Worm (Caenorhabditis elegans): Measurements from ENCODE around the gene srbc-82.

DNA sequence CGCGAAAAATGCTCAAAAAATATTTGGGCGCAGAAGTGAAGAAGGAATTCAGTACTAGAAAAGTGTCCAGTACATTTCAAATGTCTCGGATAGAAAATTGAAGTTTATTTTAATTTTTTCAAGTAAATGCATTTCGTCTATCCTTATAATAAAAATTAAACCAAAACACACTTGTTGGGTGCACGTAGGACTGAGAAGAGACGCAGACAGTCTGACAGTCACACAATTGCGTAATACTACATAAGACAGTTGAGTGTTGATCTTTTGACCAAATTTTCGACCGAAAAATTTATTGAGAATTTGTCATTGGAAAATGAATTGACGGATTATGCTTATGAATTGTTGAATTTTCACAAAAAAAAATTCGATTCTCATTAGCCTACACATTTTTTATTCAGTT, 9.1 kb downstream of the srbc-82 start, which contains the start of gene oac-7:
- no peak for TF ChIP-seq mdl-1 (tag; optimal IDR thresholded peaks at IDR 0.05)
- no peak for TF ChIP-seq nhr-11 (tag; optimal IDR thresholded peaks at IDR 0.05)
- TF ChIP-seq zag-1 (tag; optimal IDR thresholded peaks at IDR 0.05), result no peak

Data from whole organism, L3 larva.